Worm (Caenorhabditis elegans) whole organism, L4 larva: ENCODE measurements around the gene srj-11.

Experiments used
- D1046.2 ChIP-seq: fragments of 200-800 bp; sonication (Bioruptor generic); IDR thresholded peaks from 2 replicates; pipeline ENCODE4 v1.3.6; 2022; ENCODE audit warnings: missing genetic modification characterization, missing compliant biosample characterization
- F37D6.2 ChIP-seq: sonication (generic microtip); optimal IDR thresholded peaks from 2 replicates; lab custom pipeline; 2016; ENCODE audit warnings: mild to moderate bottlenecking, missing genetic modification characterization, missing compliant biosample characterization
- F49E8.2 ChIP-seq: sonication (generic microtip); optimal IDR thresholded peaks from 2 replicates; lab custom pipeline; 2016; ENCODE audit warnings: missing compliant biosample characterization, mild to moderate bottlenecking, missing genetic modification characterization, borderline replicate concordance
- T26A8.4 ChIP-seq: fragments of 200-800 bp; sonication (Bioruptor generic); IDR thresholded peaks from 2 replicates; pipeline ENCODE4 v1.3.6; 2022; ENCODE audit warnings: missing genetic modification characterization, missing compliant biosample characterization
- Y5F2A.4 ChIP-seq: fragments of 200-800 bp; sonication (Bioruptor generic); optimal IDR thresholded peaks from 2 replicates; lab custom pipeline; 2018; ENCODE audit warnings: mild to moderate bottlenecking, missing genetic modification characterization, missing compliant biosample characterization
- Y75B8A.6 ChIP-seq: fragments of 200-800 bp; sonication (Bioruptor generic); IDR thresholded peaks from 2 replicates; pipeline ENCODE4 v1.3.6; 2022; ENCODE audit warnings: missing genetic modification reagents, missing genetic modification characterization, missing compliant biosample characterization
- ZK546.5 ChIP-seq, 2 experiments: sonication (generic microtip); optimal IDR thresholded peaks; 2 replicates each; lab custom pipeline; 2017; ENCODE audit warnings: missing biosample characterization in 2 of 2, missing genetic modification characterization in 2 of 2
- aha-1 ChIP-seq: fragments of 150-350 bp; peaks from one replicate; lab custom pipeline; 2014; ENCODE audit warnings: missing biosample characterization, missing genetic modification characterization
- aly-2 ChIP-seq: sonication (generic microtip); optimal IDR thresholded peaks from 2 replicates; lab custom pipeline; 2018; ENCODE audit warnings: missing biosample characterization, missing genetic modification characterization
- attf-4 ChIP-seq: sonication (generic microtip); optimal IDR thresholded peaks from 3 replicates; lab custom pipeline; 2017; ENCODE audit warnings: missing biosample characterization, missing genetic modification characterization
- ceh-20 ChIP-seq: fragments of 200-800 bp; sonication (Bioruptor generic); IDR thresholded peaks from 2 replicates; pipeline ENCODE4 v1.3.6; 2022; ENCODE audit warnings: missing genetic modification reagents, missing genetic modification characterization, missing compliant biosample characterization
- ceh-28 ChIP-seq: fragments of 150-350 bp; optimal IDR thresholded peaks from 2 replicates; lab custom pipeline; 2014; ENCODE audit warnings: missing biosample characterization, missing genetic modification reagents, missing genetic modification characterization
- ceh-44 ChIP-seq: fragments of 200-800 bp; sonication (Bioruptor generic); IDR thresholded peaks from 2 replicates; pipeline ENCODE4 v1.3.6; 2022; ENCODE audit warnings: missing genetic modification reagents, missing genetic modification characterization, missing compliant biosample characterization
- ceh-82 ChIP-seq: sonication (generic microtip); optimal IDR thresholded peaks from 2 replicates; lab custom pipeline; 2017; ENCODE audit warnings: missing biosample characterization, missing genetic modification characterization
- daf-12 ChIP-seq: fragments of 150-350 bp; optimal IDR thresholded peaks from 2 replicates; lab custom pipeline; 2014; ENCODE audit warnings: missing biosample characterization, missing genetic modification reagents, missing genetic modification characterization
- dmd-6 ChIP-seq: fragments of 200-800 bp; sonication (Bioruptor generic); IDR thresholded peaks from 2 replicates; pipeline ENCODE4 v1.3.6; 2022; ENCODE audit warnings: missing genetic modification reagents, missing genetic modification characterization, missing compliant biosample characterization
- dmd-9 ChIP-seq: fragments of 200-800 bp; sonication (Bioruptor generic); IDR thresholded peaks from 2 replicates; pipeline ENCODE4 v1.3.6; 2022; ENCODE audit warnings: missing genetic modification reagents, missing genetic modification characterization, missing compliant biosample characterization
- egl-27 ChIP-seq: sonication (generic microtip); optimal IDR thresholded peaks from 3 replicates; lab custom pipeline; 2017; ENCODE audit warnings: missing biosample characterization, missing genetic modification reagents, missing genetic modification characterization
- fkh-10 ChIP-seq: fragments of 150-350 bp; optimal IDR thresholded peaks from 2 replicates; lab custom pipeline; 2014; ENCODE audit warnings: missing biosample characterization, missing genetic modification reagents, missing genetic modification characterization
- fos-1 ChIP-seq: fragments of 150-350 bp; optimal IDR thresholded peaks from 2 replicates; lab custom pipeline; 2014; ENCODE audit warnings: missing biosample characterization, missing genetic modification characterization
- hif-1 ChIP-seq, 2 experiments: sonication (generic microtip); optimal IDR thresholded peaks; 2 replicates each; lab custom pipeline; 2016 to 2017; ENCODE audit warnings: missing compliant biosample characterization in 2 of 2, missing genetic modification characterization in 2 of 2, missing genetic modification reagents in 2 of 2, missing genotype in 2 of 2, mild to moderate bottlenecking in 1 of 2
- hmg-1.1 ChIP-seq: fragments of 200-800 bp; sonication (Bioruptor generic); IDR thresholded peaks from 2 replicates; pipeline ENCODE4 v1.3.6; 2022; ENCODE audit warnings: missing genetic modification reagents, missing genetic modification characterization, missing compliant biosample characterization
- jun-1 ChIP-seq: fragments of 150-350 bp; optimal IDR thresholded peaks from 2 replicates; lab custom pipeline; 2014; ENCODE audit warnings: missing biosample characterization, missing genetic modification reagents, missing genetic modification characterization
- lin-1 ChIP-seq: fragments of 200-800 bp; sonication (Bioruptor generic); IDR thresholded peaks from 2 replicates; pipeline ENCODE4 v1.3.6; 2022; ENCODE audit warnings: missing genetic modification reagents, missing genetic modification characterization, missing compliant biosample characterization
- lin-13 ChIP-seq: fragments of 150-350 bp; optimal IDR thresholded peaks from 2 replicates; lab custom pipeline; 2014; ENCODE audit warnings: missing biosample characterization, missing genetic modification reagents, missing genetic modification characterization
- lin-38 ChIP-seq: fragments of 200-800 bp; sonication (Bioruptor generic); IDR thresholded peaks from 2 replicates; pipeline ENCODE4 v1.3.6; 2022; ENCODE audit warnings: missing genetic modification reagents, missing genetic modification characterization, missing compliant biosample characterization
- lsy-2 ChIP-seq, 2 experiments: fragments of 150-350 bp in 1 of 2; sonication (generic microtip) in 1 of 2; optimal IDR thresholded peaks; 2 replicates each; lab custom pipeline; 2014 to 2017; ENCODE audit warnings: missing biosample characterization in 2 of 2, missing genetic modification characterization in 2 of 2
- madf-5 ChIP-seq, 2 experiments: fragments of 200-800 bp; sonication (Bioruptor generic); IDR thresholded peaks; 2 replicates each; pipeline ENCODE4 v1.3.6; 2022; ENCODE audit warnings: missing compliant biosample characterization in 2 of 2, missing genetic modification characterization in 2 of 2
- mxl-2 ChIP-seq: fragments of 200-800 bp; sonication (Bioruptor generic); conservative IDR thresholded peaks from 2 replicates; pipeline ENCODE4 v1.3.6; 2022; ENCODE audit warnings: missing genetic modification reagents, missing genetic modification characterization, missing compliant biosample characterization
- nhr-102 ChIP-seq: sonication (generic microtip); optimal IDR thresholded peaks from 2 replicates; lab custom pipeline; 2016; ENCODE audit warnings: mild to moderate bottlenecking, missing genetic modification characterization, moderate library complexity, missing compliant biosample characterization
- nhr-237 ChIP-seq: sonication (generic microtip); optimal IDR thresholded peaks from 2 replicates; lab custom pipeline; 2017; ENCODE audit warnings: missing biosample characterization, missing genetic modification characterization
- nhr-42 ChIP-seq: fragments of 200-800 bp; sonication (Bioruptor generic); IDR thresholded peaks from 2 replicates; pipeline ENCODE4 v1.3.6; 2022; ENCODE audit warnings: missing genetic modification characterization, missing compliant biosample characterization
- nhr-6 ChIP-seq: fragments of 150-350 bp; optimal IDR thresholded peaks from 2 replicates; lab custom pipeline; 2014; ENCODE audit warnings: missing biosample characterization, missing genetic modification characterization
- nhr-77 ChIP-seq: fragments of 150-350 bp; optimal IDR thresholded peaks from 2 replicates; lab custom pipeline; 2014; ENCODE audit warnings: missing biosample characterization, missing genetic modification characterization
- saeg-2 ChIP-seq: fragments of 200-800 bp; sonication (Bioruptor generic); IDR thresholded peaks from 2 replicates; pipeline ENCODE4 v1.3.6; 2022; ENCODE audit warnings: missing genetic modification reagents, missing genetic modification characterization, missing compliant biosample characterization
- set-16 ChIP-seq: fragments of 200-800 bp; sonication (Bioruptor generic); IDR thresholded peaks from 2 replicates; pipeline ENCODE4 v1.3.6; 2022; ENCODE audit warnings: missing genetic modification reagents, missing genetic modification characterization, missing compliant biosample characterization
- snpc-1.2 ChIP-seq: fragments of 200-800 bp; sonication (Bioruptor generic); IDR thresholded peaks from 2 replicates; pipeline ENCODE4 v1.3.6; 2022; ENCODE audit warnings: missing genetic modification reagents, missing genetic modification characterization, missing compliant biosample characterization
- tag-97 ChIP-seq: fragments of 200-800 bp; sonication (Bioruptor generic); IDR thresholded peaks from 2 replicates; pipeline ENCODE4 v1.3.6; 2022; ENCODE audit warnings: missing genetic modification characterization, missing compliant biosample characterization
- unc-62 ChIP-seq, 3 experiments: fragments of 150-350 bp in 1 of 3; sonication (generic microtip); optimal IDR thresholded peaks in 2 of 3; peaks in 1 of 3; 1 replicate in 1 of 3; 2 replicates in 2 of 3; lab custom pipeline; 2014 to 2017; ENCODE audit warnings: missing biosample characterization in 3 of 3, missing genetic modification characterization in 3 of 3, missing genetic modification reagents in 3 of 3, missing genotype in 1 of 3
- zip-11 ChIP-seq: fragments of 200-800 bp; sonication (Bioruptor generic); IDR thresholded peaks from 2 replicates; pipeline ENCODE4 v1.3.6; 2022; ENCODE audit warnings: missing genetic modification characterization, missing compliant biosample characterization
- ztf-11 ChIP-seq: fragments of 150-350 bp; optimal IDR thresholded peaks from 2 replicates; lab custom pipeline; 2014; ENCODE audit warnings: missing biosample characterization, missing genetic modification characterization
- ztf-7 ChIP-seq: fragments of 150-350 bp; optimal IDR thresholded peaks from 2 replicates; lab custom pipeline; 2014; ENCODE audit warnings: missing biosample characterization, missing genetic modification characterization

Gene srj-11

DNA sequence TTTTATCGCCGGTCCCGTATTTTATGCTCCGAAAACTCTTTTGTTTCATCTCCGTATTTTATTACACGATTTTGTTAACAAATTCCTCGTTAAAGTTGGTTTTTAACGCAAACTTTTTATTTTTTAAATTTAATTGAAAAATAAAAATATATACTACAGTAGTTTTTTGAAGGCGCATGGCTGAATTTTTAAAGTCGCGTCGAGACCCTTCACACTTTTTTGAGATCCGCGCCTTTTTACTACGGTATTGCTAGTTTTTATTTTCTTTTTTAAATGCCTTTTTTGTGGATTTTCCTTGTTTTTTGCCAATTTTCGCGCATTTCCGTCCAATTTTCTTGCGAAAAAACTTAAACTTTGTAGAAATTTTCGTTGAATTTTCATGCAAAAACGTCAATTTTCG lies 36.8 kb upstream of the srj-11 start:
- TF ChIP-seq egl-27 (no peak), F49E8.2 (peak; percentile 77), ZK546.5 (tag; optimal IDR thresholded peaks at IDR 0.05; lab: Kevin White, UChicago) (no peak), ztf-11 (tag; lab: Kevin White, UChicago) (no peak), hmg-1.1 (GFP tag; lab: Robert Waterston, UW) (no peak), mxl-2 (GFP tag; lab: Robert Waterston, UW) (no peak), fos-1 (no peak), ceh-82 (no peak), ztf-7 (tag; lab: Kevin White, UChicago) (no peak), ceh-20 (GFP tag; lab: Robert Waterston, UW) (no peak), T26A8.4 (GFP tag; lab: Robert Waterston, UW) (no peak), jun-1 (no peak), lsy-2 (tag; optimal IDR thresholded peaks at IDR 0.05; lab: Kevin White, UChicago) (peak in 1 of 2 experiments; percentile 41), hif-1 (tag; optimal IDR thresholded peaks at IDR 0.05; lab: Kevin White, UChicago) (no peak), dmd-6 (GFP tag; lab: Robert Waterston, UW) (no peak), snpc-1.2 (GFP tag; lab: Robert Waterston, UW) (peak; percentile 49; the same call in 1 of the 2 replicates), ceh-28 (tag; lab: Kevin White, UChicago) (no peak), zip-11 (GFP tag; lab: Robert Waterston, UW) (no peak), Y75B8A.6 (GFP tag; lab: Robert Waterston, UW) (no peak), lin-38 (GFP tag; lab: Robert Waterston, UW) (peak; percentile 36; the same call in 1 of the 2 replicates), nhr-42 (GFP tag; lab: Robert Waterston, UW) (no peak), madf-5 (GFP tag; IDR thresholded peaks at IDR 0.05; lab: Robert Waterston, UW) (no peak)

DNA sequence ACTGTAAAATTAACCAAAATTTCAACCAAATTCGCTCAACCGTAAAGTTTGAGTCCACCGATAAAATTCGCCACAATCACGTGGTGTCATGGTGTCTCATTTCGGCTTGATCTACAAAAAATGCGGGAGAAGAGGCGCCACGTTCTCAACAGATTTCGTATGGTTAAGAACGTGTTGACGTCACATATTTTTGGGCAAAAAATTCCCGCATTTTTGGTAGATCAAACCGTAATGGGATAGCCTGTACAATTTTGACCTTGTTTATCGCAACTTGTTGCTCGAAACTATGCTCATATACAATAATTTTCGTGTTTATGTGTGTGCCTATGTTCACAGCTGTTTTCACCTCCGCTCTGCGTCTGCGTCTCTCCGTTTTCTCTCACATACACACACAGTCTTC lies 32.3 kb upstream of the srj-11 start:
- TF ChIP-seq unc-62 (GFP tag; optimal IDR thresholded peaks at IDR 0.05 in 1 of 2; lab: Kevin White, UChicago): peak in 1 of 2 experiments; percentile 82
- TF ChIP-seq unc-62 (tag; optimal IDR thresholded peaks at IDR 0.05; lab: Kevin White, UChicago): no peak
- TF ChIP-seq ceh-82: no peak

DNA sequence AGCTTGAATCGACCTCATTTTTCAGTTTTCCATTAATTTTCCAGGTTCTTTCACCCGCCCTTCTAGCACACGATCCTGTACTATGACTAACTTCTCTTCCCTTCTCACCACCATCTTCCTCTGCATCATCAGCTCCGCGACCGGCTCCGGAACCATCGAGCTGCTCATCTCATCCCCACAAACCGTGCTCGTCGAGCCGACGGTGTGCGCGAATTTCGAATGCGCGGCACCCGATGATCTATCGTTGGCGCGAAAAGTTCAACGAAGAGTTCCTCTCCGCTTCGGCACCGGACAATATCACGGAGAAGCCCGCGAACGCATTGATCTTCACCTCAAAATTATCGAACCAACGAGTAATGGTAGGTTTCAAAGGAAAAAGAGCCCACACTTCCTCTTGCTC lies 31.1 kb upstream of the srj-11 start, which contains the start of gene apx-1:
Gene apx-1 (plus strand): TSS at position 50 of the 400 bp plus-strand sequence.
- TF ChIP-seq set-16 (GFP tag; lab: Robert Waterston, UW) (peak; percentile 78), aha-1 (tag; lab: Kevin White, UChicago) (peak; percentile 9), ceh-44 (GFP tag; lab: Robert Waterston, UW) (no peak)

DNA sequence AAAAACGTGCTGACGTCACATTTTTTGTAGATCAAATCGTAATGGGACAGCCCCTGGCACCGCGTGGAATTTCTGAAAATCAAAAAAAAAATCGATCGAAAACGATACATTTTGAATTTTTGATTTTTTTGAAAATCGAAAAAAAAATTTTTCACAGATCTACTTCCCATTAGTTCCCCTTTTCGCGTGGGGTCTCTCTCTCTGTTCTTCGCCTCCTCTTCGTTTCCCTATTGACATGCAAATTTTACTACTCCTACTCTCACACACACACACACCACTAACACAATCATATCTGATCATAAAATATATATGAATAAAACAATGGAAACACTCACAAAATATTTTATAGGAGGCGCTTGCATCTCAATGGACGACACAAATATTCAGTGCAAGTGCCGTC lies 22.6 kb upstream of the srj-11 start:
- TF ChIP-seq tag-97 (GFP tag; lab: Robert Waterston, UW) (no peak), unc-62 (GFP tag; optimal IDR thresholded peaks at IDR 0.05 in 1 of 2; lab: Kevin White, UChicago) (peak in 1 of 2 experiments; percentile 31), unc-62 (tag; optimal IDR thresholded peaks at IDR 0.05; lab: Kevin White, UChicago) (no peak)

DNA sequence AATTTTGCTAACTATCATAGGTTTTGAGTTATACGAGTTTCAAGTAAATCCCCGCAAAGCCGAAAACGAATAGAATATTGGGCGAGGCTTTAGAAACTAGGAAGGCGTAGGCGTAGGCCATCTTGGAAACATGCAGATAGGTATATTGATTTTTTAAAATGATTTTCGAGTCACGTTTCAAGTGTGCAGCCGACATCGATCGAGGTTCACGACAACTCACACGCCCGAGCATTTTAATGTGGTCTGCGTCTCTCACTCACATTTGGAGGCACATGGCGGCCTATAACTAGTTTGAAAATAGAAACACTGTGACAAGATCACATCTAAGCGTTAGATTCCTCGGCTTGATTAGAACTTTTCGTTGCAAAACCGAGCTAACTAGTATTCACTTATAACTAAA lies 13.9 kb upstream of the srj-11 start, which contains the start of gene K08D9.2:
Gene K08D9.2 (plus strand): TSS at position 301 of the 400 bp plus-strand sequence.
- TF ChIP-seq attf-4 (tag; lab: Kevin White, UChicago) (no peak), aly-2 (tag; lab: Kevin White, UChicago) (no peak), lin-1 (GFP tag; lab: Robert Waterston, UW) (no peak), lin-13 (GFP tag; lab: Kevin White, UChicago) (no peak), nhr-77 (no peak)
- TF ChIP-seq, all 104 proteins: peak for 0

DNA sequence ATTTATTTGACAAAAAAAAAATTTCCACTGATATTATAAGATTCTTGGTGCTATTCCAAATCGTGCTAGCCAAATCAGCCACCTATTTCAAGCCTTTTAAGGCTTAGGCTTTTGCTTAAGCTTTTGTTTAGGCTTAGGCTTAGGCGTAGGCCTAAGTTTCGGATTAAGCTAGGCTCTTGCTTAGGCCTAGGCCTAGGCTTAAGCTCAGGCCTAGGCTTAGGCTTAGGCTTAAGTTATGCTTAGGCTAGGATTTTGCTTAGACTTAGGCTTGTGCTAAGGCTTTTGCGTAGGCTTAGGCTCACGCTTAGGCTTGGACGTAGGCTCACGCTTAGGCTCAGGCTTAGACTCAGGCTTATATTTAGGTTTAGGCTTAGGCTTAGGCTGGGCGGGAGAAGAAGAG lies 11.1 kb upstream of the srj-11 start:
- TF ChIP-seq nhr-6 (no peak), daf-12 (no peak), hif-1 (tag; optimal IDR thresholded peaks at IDR 0.05; lab: Kevin White, UChicago) (no peak), nhr-102 (tag; lab: Kevin White, UChicago) (no peak), fkh-10 (GFP tag; lab: Kevin White, UChicago) (no peak), unc-62 (GFP tag; optimal IDR thresholded peaks at IDR 0.05 in 1 of 2; lab: Kevin White, UChicago) (no peak), unc-62 (tag; optimal IDR thresholded peaks at IDR 0.05; lab: Kevin White, UChicago) (no peak), Y5F2A.4 (GFP tag; lab: Kevin White, UChicago) (no peak), dmd-9 (no peak), tag-97 (GFP tag; lab: Robert Waterston, UW) (no peak), D1046.2 (GFP tag; lab: Robert Waterston, UW) (no peak), F37D6.2 (tag; lab: Kevin White, UChicago) (no peak), nhr-237 (tag; lab: Kevin White, UChicago) (no peak), saeg-2 (GFP tag; lab: Robert Waterston, UW) (no peak)
- TF ChIP-seq, all 104 proteins: peak for 0
